Fruit fly (Drosophila melanogaster): ENCODE data around the gene CheB38a.

Gene CheB38a

DNA sequence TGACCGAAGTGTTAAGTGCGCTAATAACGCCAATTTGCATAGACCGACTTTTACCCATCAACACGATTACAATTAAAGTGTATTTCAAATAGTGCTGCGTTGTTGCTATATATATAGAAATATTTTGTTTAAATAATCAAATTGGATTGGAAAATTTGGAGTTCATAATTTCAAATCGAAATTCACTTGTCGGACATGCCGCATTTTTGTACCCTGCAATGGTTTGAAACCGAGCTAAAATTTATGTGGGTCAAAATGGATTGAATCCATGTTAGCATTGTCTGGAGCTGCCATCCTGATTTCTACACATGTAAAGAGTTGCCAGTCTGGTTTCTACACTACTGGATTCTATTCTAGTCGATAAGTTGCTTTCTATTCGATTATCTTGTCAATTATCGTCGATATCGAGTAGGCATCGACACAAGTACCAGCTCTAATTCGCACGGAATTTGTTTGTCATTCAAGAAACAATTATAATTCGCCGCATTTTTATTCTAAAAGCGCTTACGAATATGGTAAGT, 31.0 kb downstream of the CheB38a start, which contains the start of gene Pomp (continued):
- peak; percentile 81 for TF ChIP-seq slou (GFP tag; optimal IDR thresholded peaks at IDR 0.05)
- TF ChIP-seq prd (optimal IDR thresholded peaks at IDR 0.05) = no peak
- peak; percentile 92 for TF ChIP-seq prd (GFP tag; IDR thresholded peaks at IDR 0.05)
- TF ChIP-seq Antp (GFP tag; optimal IDR thresholded peaks at IDR 0.05) = peak; percentile 63
- TF ChIP-seq CHES-1-like (GFP tag; optimal IDR thresholded peaks at IDR 0.05) = peak; percentile 81
- peak; percentile 81 for TF ChIP-seq MBD-R2 (GFP tag; IDR thresholded peaks at IDR 0.05)
- TF ChIP-seq nerfin-1 (tag; optimal IDR thresholded peaks at IDR 0.05) = peak; percentile 58
- TF ChIP-seq CG32772 (GFP tag; IDR thresholded peaks at IDR 0.05) = peak; percentile 76
- peak; percentile 85 for TF ChIP-seq ken (GFP tag; IDR thresholded peaks at IDR 0.05)
- peak; percentile 56 for TF ChIP-seq CG9437 (GFP tag; optimal IDR thresholded peaks at IDR 0.05)
- peak; percentile 80 for TF ChIP-seq CG7987 (GFP tag; optimal IDR thresholded peaks at IDR 0.05)
- peak; percentile 90 for TF ChIP-seq lmd (GFP tag; IDR thresholded peaks at IDR 0.05)
- no peak for TF ChIP-seq CG11398 (GFP tag; optimal IDR thresholded peaks at IDR 0.05)
- peak; percentile 84 for TF ChIP-seq ATbp (GFP tag; optimal IDR thresholded peaks at IDR 0.05)
- TF ChIP-seq sob (GFP tag; IDR thresholded peaks at IDR 0.05) = peak; percentile 94
- TF ChIP-seq esg (GFP tag; conservative IDR thresholded peaks at IDR 0.05) = peak; percentile 88
- peak; percentile 78 for TF ChIP-seq CG18619 (GFP tag; optimal IDR thresholded peaks at IDR 0.05)
- TF ChIP-seq H2.0 (GFP tag; IDR thresholded peaks at IDR 0.05) = peak; percentile 80
- no peak for TF ChIP-seq Sry-β (GFP tag; optimal IDR thresholded peaks at IDR 0.05)
- TF ChIP-seq CG12769 (tag; optimal IDR thresholded peaks at IDR 0.05) = peak; percentile 90
- peak; percentile 29 for TF ChIP-seq Mes4 (GFP tag; optimal IDR thresholded peaks at IDR 0.05)
- peak; percentile 60 for TF ChIP-seq wor (GFP tag; IDR thresholded peaks at IDR 0.05)
- TF ChIP-seq CG13775 (GFP tag; optimal IDR thresholded peaks at IDR 0.05) = peak; percentile 70
- peak; percentile 62 for TF ChIP-seq Dip3 (GFP tag; optimal IDR thresholded peaks at IDR 0.05)
- TF ChIP-seq CG14667 (GFP tag; IDR thresholded peaks at IDR 0.05) = peak; percentile 82
- peak; percentile 74 for TF ChIP-seq CG15601 (tag; optimal IDR thresholded peaks at IDR 0.05)
- TF ChIP-seq CG34376 (GFP tag; optimal IDR thresholded peaks at IDR 0.05) = peak; percentile 29
- TF ChIP-seq CG9932 (GFP tag; IDR thresholded peaks at IDR 0.05) = peak; percentile 85
- TF ChIP-seq scrt (GFP tag; optimal IDR thresholded peaks at IDR 0.05) = peak; percentile 73
- peak; percentile 56 for TF ChIP-seq inv (GFP tag; IDR thresholded peaks at IDR 0.05; ENCODE audit: partially characterized antibody)
- TF ChIP-seq nom (GFP tag; optimal IDR thresholded peaks at IDR 0.05) = no peak
- peak; percentile 86 for TF ChIP-seq CG30403 (GFP tag; optimal IDR thresholded peaks at IDR 0.05)
- TF ChIP-seq bab2 (GFP tag; optimal IDR thresholded peaks at IDR 0.05) = peak; percentile 64
- TF ChIP-seq psq (GFP tag; optimal IDR thresholded peaks at IDR 0.05) = peak; percentile 29
- peak; percentile 79 for TF ChIP-seq Awh (GFP tag; IDR thresholded peaks at IDR 0.05)
- TF ChIP-seq CG18764 (GFP tag; optimal IDR thresholded peaks at IDR 0.05) = peak; percentile 84
- TF ChIP-seq hkb (optimal IDR thresholded peaks at IDR 0.05) = no peak
- peak; percentile 88 for TF ChIP-seq hkb (GFP tag; IDR thresholded peaks at IDR 0.05)
- TF ChIP-seq bigmax (GFP tag; optimal IDR thresholded peaks at IDR 0.05) = peak; percentile 45
- TF ChIP-seq CG31224 (GFP tag; IDR thresholded peaks at IDR 0.05) = peak; percentile 79
- TF ChIP-seq h (optimal IDR thresholded peaks at IDR 0.05) = no peak
- TF ChIP-seq CG12071 (GFP tag; optimal IDR thresholded peaks at IDR 0.05) = peak; percentile 86
- peak; percentile 77 for TF ChIP-seq run (tag; optimal IDR thresholded peaks at IDR 0.05)
- peak; percentile 88 for TF ChIP-seq bcd (GFP tag; optimal IDR thresholded peaks at IDR 0.05)
- no peak for TF ChIP-seq mld (GFP tag; IDR thresholded peaks at IDR 0.05; ENCODE audit: partially characterized antibody)
- peak; percentile 78 for TF ChIP-seq dati (GFP tag; IDR thresholded peaks at IDR 0.05)
- peak; percentile 53; the same call in 2 of the 3 replicates for TF ChIP-seq CG6791 (GFP tag; IDR thresholded peaks at IDR 0.05; ENCODE audit: partially characterized antibody)
- peak; percentile 57 for TF ChIP-seq CG3995 (GFP tag; optimal IDR thresholded peaks at IDR 0.05)
- no peak for TF ChIP-seq D (optimal IDR thresholded peaks at IDR 0.05)
- TF ChIP-seq D (GFP tag; optimal IDR thresholded peaks at IDR 0.05) = peak; percentile 73
- TF ChIP-seq trem (tag; optimal IDR thresholded peaks at IDR 0.05) = peak; percentile 93
- TF ChIP-seq dm (GFP tag; optimal IDR thresholded peaks at IDR 0.05) = no peak

Measured in whole organism, embryonic.